Fruit fly (Drosophila melanogaster) whole organism, embryonic: ENCODE data around the gene MESK4.

Source experiments
- CG10267 ChIP-seq: fragments of 200-800 bp; sonication (Bioruptor generic); optimal IDR thresholded peaks from 2 replicates; lab custom pipeline; 2018; ENCODE audit warnings: missing biosample characterization, mild to moderate bottlenecking, missing genetic modification characterization, moderate library complexity
- CG10321 ChIP-seq: fragments of 200-800 bp; sonication (Bioruptor generic); IDR thresholded peaks from 2 replicates; pipeline ENCODE4 v1.3.6; 2022; ENCODE audit warnings: missing biosample characterization, missing genetic modification characterization
- CG10565 ChIP-seq: fragments of 200-800 bp; sonication (Bioruptor generic); optimal IDR thresholded peaks from 3 replicates; lab custom pipeline; 2016; ENCODE audit warnings: missing biosample characterization, mild to moderate bottlenecking, missing genetic modification characterization
- CG10979 ChIP-seq: fragments of 200-800 bp; sonication (Bioruptor generic); optimal IDR thresholded peaks from 2 replicates; lab custom pipeline; 2018; ENCODE audit warnings: missing biosample characterization, mild to moderate bottlenecking, missing genetic modification characterization, moderate library complexity
- CG12155 ChIP-seq: fragments of 200-800 bp; sonication (Bioruptor generic); optimal IDR thresholded peaks from 3 replicates; lab custom pipeline; 2016; ENCODE audit warnings: missing biosample characterization, missing genetic modification characterization
- CG12219 ChIP-seq: fragments of 200-800 bp; sonication (Bioruptor generic); optimal IDR thresholded peaks from 3 replicates; lab custom pipeline; 2018; ENCODE audit warnings: missing biosample characterization, mild to moderate bottlenecking, missing genetic modification characterization
- CG14441 ChIP-seq: fragments of 200-800 bp; sonication (Bioruptor generic); IDR thresholded peaks from 2 replicates; pipeline ENCODE4 v1.3.6; 2022; ENCODE audit warnings: missing biosample characterization, missing genetic modification characterization
- CG15696 ChIP-seq: fragments of 200-800 bp; sonication (Bioruptor generic); optimal IDR thresholded peaks from 2 replicates; lab custom pipeline; 2019; ENCODE audit warnings: missing biosample characterization, mild to moderate bottlenecking, missing genetic modification characterization, moderate library complexity
- CG17568 ChIP-seq: fragments of 200-800 bp; sonication (Bioruptor generic); optimal IDR thresholded peaks from 2 replicates; lab custom pipeline; 2018; ENCODE audit warnings: missing biosample characterization, mild to moderate bottlenecking, missing genetic modification characterization, moderate library complexity
- CG18262 ChIP-seq: fragments of 200-800 bp; optimal IDR thresholded peaks from 3 replicates; lab custom pipeline; 2019; ENCODE audit warnings: missing biosample characterization, mild to moderate bottlenecking, missing genetic modification characterization, moderate library complexity
- CG32532 ChIP-seq: fragments of 200-800 bp; sonication (Bioruptor generic); IDR thresholded peaks from 2 replicates; pipeline ENCODE4 v1.3.6; 2022; ENCODE audit warnings: missing biosample characterization, missing genetic modification characterization
- CG33557 ChIP-seq: fragments of 200-800 bp; sonication (Bioruptor generic); optimal IDR thresholded peaks from 2 replicates; lab custom pipeline; 2019; ENCODE audit warnings: missing biosample characterization, mild to moderate bottlenecking, missing genetic modification characterization, moderate library complexity
- CG4360 ChIP-seq: fragments of 200-800 bp; sonication (Bioruptor generic); IDR thresholded peaks from 2 replicates; pipeline ENCODE4 v1.3.6; 2022; ENCODE audit warnings: missing biosample characterization, missing genetic modification characterization
- CG4424 ChIP-seq: fragments of 200-800 bp; sonication (Bioruptor generic); optimal IDR thresholded peaks from 3 replicates; lab custom pipeline; 2016; ENCODE audit warnings: missing biosample characterization, missing genetic modification characterization
- CG7372 ChIP-seq: fragments of 200-800 bp; sonication (Bioruptor generic); IDR thresholded peaks from 2 replicates; pipeline ENCODE4 v1.3.6; 2022; ENCODE audit warnings: missing biosample characterization, missing genetic modification characterization
- CG7786 ChIP-seq: fragments of 200-800 bp; sonication (Bioruptor generic); optimal IDR thresholded peaks from 2 replicates; lab custom pipeline; 2016; ENCODE audit warnings: missing biosample characterization, missing genetic modification characterization
- Camta ChIP-seq: fragments of 200-800 bp; sonication (Bioruptor generic); optimal IDR thresholded peaks from 2 replicates; lab custom pipeline; 2016; ENCODE audit warnings: missing biosample characterization, missing genetic modification characterization
- Chrac-16 ChIP-seq: fragments of 200-800 bp; sonication (Bioruptor generic); optimal IDR thresholded peaks from 3 replicates; lab custom pipeline; 2016; ENCODE audit warnings: missing biosample characterization, missing genetic modification characterization
- CoRest ChIP-seq: fragments of 200-800 bp; sonication (Bioruptor generic); optimal IDR thresholded peaks from 3 replicates; lab custom pipeline; 2018; ENCODE audit warnings: missing biosample characterization, mild to moderate bottlenecking, missing genetic modification characterization, moderate library complexity
- Deaf1 ChIP-seq: fragments of 200-800 bp; optimal IDR thresholded peaks from 3 replicates; lab custom pipeline; 2019; ENCODE audit warnings: missing biosample characterization, mild to moderate bottlenecking, missing genetic modification characterization, moderate library complexity
- Dp ChIP-seq: fragments of 200-800 bp; sonication (Bioruptor generic); optimal IDR thresholded peaks from 2 replicates; lab custom pipeline; 2018; ENCODE audit warnings: missing biosample characterization, mild to moderate bottlenecking, missing genetic modification characterization, moderate library complexity
- Eip74EF ChIP-seq, 2 experiments: fragments of 200-800 bp in 1 of 2; fragments of >200 bp in 1 of 2; sonication (Bioruptor generic) in 1 of 2; optimal IDR thresholded peaks; 2 replicates each; lab custom pipeline; 2017 to 2019; ENCODE audit warnings: missing biosample characterization in 2 of 2, missing genetic modification characterization in 2 of 2, mild to moderate bottlenecking in 1 of 2, moderate library complexity in 1 of 2
- Mad ChIP-seq: fragments of 200-800 bp; sonication (Bioruptor generic); optimal IDR thresholded peaks from 2 replicates; lab custom pipeline; 2016; ENCODE audit warnings: missing biosample characterization, missing genetic modification characterization
- Nf-YB ChIP-seq: fragments of 200-800 bp; sonication (Bioruptor generic); optimal IDR thresholded peaks from 3 replicates; lab custom pipeline; 2019; ENCODE audit warnings: missing biosample characterization, mild to moderate bottlenecking, missing genetic modification characterization, moderate library complexity
- Poxn ChIP-seq: fragments of 200-800 bp; sonication (Bioruptor generic); IDR thresholded peaks from 2 replicates; pipeline ENCODE4 v1.3.6; 2022; ENCODE audit warnings: missing biosample characterization, missing genetic modification characterization
- cg ChIP-seq: fragments of 200-800 bp; sonication (Bioruptor generic); optimal IDR thresholded peaks from 3 replicates; lab custom pipeline; 2019; ENCODE audit warnings: missing biosample characterization, mild to moderate bottlenecking, missing genetic modification characterization, moderate library complexity
- ci ChIP-seq: fragments of 200-800 bp; sonication (Bioruptor generic); IDR thresholded peaks from 3 replicates; pipeline ENCODE4 v1.3.6; 2022; ENCODE audit warnings: missing biosample characterization, missing genetic modification characterization
- crp ChIP-seq, 2 experiments: fragments of 200-800 bp; sonication (Bioruptor generic); optimal IDR thresholded peaks; 2 replicates in 1 of 2; 3 replicates in 1 of 2; lab custom pipeline; 2017; ENCODE audit warnings: missing biosample characterization in 2 of 2, missing genetic modification characterization in 2 of 2, mild to moderate bottlenecking in 1 of 2, moderate library complexity in 1 of 2
- da ChIP-seq: fragments of 200-800 bp; sonication (Bioruptor generic); optimal IDR thresholded peaks from 2 replicates; lab custom pipeline; 2016; ENCODE audit warnings: missing biosample characterization, missing genetic modification characterization
- dan ChIP-seq: fragments of 200-800 bp; sonication (Bioruptor generic); IDR thresholded peaks from 2 replicates; pipeline ENCODE4 v1.3.6; 2022; ENCODE audit warnings: missing biosample characterization, missing genetic modification characterization
- dmrt99B ChIP-seq: fragments of 200-800 bp; sonication (Bioruptor generic); optimal IDR thresholded peaks from 2 replicates; lab custom pipeline; 2018; ENCODE audit warnings: missing biosample characterization, mild to moderate bottlenecking, missing genetic modification characterization, moderate library complexity
- ewg ChIP-seq: fragments of 200-800 bp; sonication (Bioruptor generic); optimal IDR thresholded peaks from 3 replicates; lab custom pipeline; 2017; ENCODE audit warnings: mild to moderate bottlenecking, missing biosample characterization, missing genetic modification reagents, missing genetic modification characterization
- exex ChIP-seq: fragments of 200-800 bp; sonication (Bioruptor generic); optimal IDR thresholded peaks from 4 replicates; lab custom pipeline; 2018; ENCODE audit warnings: missing biosample characterization, mild to moderate bottlenecking, missing genetic modification characterization, moderate library complexity
- eyg ChIP-seq: fragments of 200-800 bp; sonication (Bioruptor generic); optimal IDR thresholded peaks from 3 replicates; lab custom pipeline; 2016; ENCODE audit warnings: missing biosample characterization, missing genetic modification characterization
- fd96Cb ChIP-seq: fragments of 200-800 bp; sonication (Bioruptor generic); optimal IDR thresholded peaks from 2 replicates; lab custom pipeline; 2018; ENCODE audit warnings: missing biosample characterization, mild to moderate bottlenecking, missing genetic modification characterization, moderate library complexity
- ham ChIP-seq: fragments of 200-800 bp; sonication (Bioruptor generic); IDR thresholded peaks from 2 replicates; pipeline ENCODE4 v1.3.6; 2022; ENCODE audit warnings: missing biosample characterization, missing genetic modification characterization
- otp ChIP-seq: fragments of 200-800 bp; sonication (Bioruptor generic); IDR thresholded peaks from 3 replicates; pipeline ENCODE4, ENCODE4 v1.3.6; 2022; ENCODE audit warnings: missing biosample characterization, missing genetic modification characterization
- p53 ChIP-seq: fragments of 200-800 bp; sonication (Bioruptor generic); optimal IDR thresholded peaks from 2 replicates; lab custom pipeline; 2016; ENCODE audit warnings: missing biosample characterization, missing genetic modification characterization
- pan ChIP-seq, 4 experiments: fragments of >200 bp in 3 of 4; fragments of 200-800 bp in 1 of 4; sonication (Bioruptor generic) in 1 of 4; optimal IDR thresholded peaks in 3 of 4; IDR thresholded peaks in 1 of 4; 2 replicates each; pipeline versions ENCODE4 v1.3.6 to Lab custom; 2017 to 2022; ENCODE audit warnings: missing biosample characterization in 2 of 4, missing genetic modification characterization in 2 of 4, mixed read lengths in 1 of 4
- salm ChIP-seq: fragments of 200-800 bp; sonication (Bioruptor generic); optimal IDR thresholded peaks from 2 replicates; lab custom pipeline; 2018; ENCODE audit warnings: missing biosample characterization, mild to moderate bottlenecking, missing genetic modification characterization
- sens ChIP-seq: fragments of 200-800 bp; sonication (Bioruptor generic); peaks from one replicate; lab custom pipeline; 2016; ENCODE audit warnings: missing biosample characterization, missing genetic modification characterization
- shn ChIP-seq: fragments of 200-800 bp; sonication (Bioruptor generic); optimal IDR thresholded peaks from 3 replicates; lab custom pipeline; 2016; ENCODE audit warnings: missing biosample characterization, missing genetic modification characterization
- stwl ChIP-seq: fragments of 200-800 bp; sonication (Bioruptor generic); optimal IDR thresholded peaks from 3 replicates; lab custom pipeline; 2018; ENCODE audit warnings: missing biosample characterization, mild to moderate bottlenecking, missing genetic modification characterization, moderate library complexity
- tap ChIP-seq: fragments of 200-800 bp; optimal IDR thresholded peaks from 3 replicates; lab custom pipeline; 2019; ENCODE audit warnings: missing biosample characterization, mild to moderate bottlenecking, missing genetic modification characterization, moderate library complexity
- trh ChIP-seq: fragments of 200-800 bp; sonication (Bioruptor generic); optimal IDR thresholded peaks from 2 replicates; lab custom pipeline; 2016; ENCODE audit warnings: missing biosample characterization, missing genetic modification characterization
- ttk ChIP-seq: fragments of 200-800 bp; sonication (Bioruptor generic); IDR thresholded peaks from 2 replicates; pipeline ENCODE4 v2.1.2; 2022; ENCODE audit warnings: missing biosample characterization, missing genetic modification characterization
- wdn ChIP-seq: fragments of 200-800 bp; sonication (Bioruptor generic); IDR thresholded peaks from 2 replicates; pipeline ENCODE4 v1.3.6; 2022; ENCODE audit warnings: missing biosample characterization, missing genetic modification characterization
- wek ChIP-seq: fragments of 200-800 bp; sonication (Bioruptor generic); optimal IDR thresholded peaks from 3 replicates; lab custom pipeline; 2018; ENCODE audit warnings: missing biosample characterization, mild to moderate bottlenecking, missing genetic modification characterization, moderate library complexity

The MESK4 gene

DNA sequence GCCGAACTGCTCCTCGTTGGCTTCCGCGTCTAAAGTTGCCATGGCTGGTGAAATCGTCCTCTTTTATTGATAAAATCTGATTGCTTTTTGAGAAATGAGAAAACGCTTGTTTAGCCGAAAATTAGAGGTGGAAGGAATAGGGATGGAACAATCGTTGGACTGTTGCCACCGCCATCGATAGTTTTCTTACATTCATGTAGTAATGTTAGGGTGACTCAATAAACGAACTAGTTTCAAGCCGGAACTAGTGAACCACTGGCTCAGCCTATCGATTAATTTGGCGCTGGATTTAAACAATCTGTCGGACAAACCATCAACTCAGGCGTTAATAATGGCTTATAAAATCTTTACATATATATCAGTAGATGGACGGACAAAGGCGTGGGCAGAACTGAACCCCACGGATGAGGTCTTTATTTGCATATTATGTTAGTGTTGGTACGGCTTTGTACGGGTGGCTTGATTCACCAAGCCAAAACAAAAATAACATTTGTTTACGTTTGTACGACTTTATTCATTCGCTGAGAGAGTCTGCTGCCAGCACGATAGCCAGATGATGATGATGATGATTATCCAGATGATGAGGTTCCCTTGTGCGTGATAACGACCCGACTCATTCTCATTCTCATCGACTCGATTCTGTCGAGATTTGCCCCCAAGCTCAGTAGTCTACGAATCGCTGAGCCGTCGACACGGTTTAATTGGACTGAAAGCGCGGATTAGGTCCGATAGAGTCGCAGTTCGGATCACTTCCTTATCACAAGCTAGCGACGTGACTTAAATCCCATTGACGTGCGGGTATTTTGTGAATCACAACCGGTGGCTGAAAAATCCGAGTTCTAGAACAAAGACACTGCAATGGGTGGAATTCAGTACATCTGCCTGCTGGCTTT, 13.8 kb downstream of the MESK4 start, which contains the start of the genes Sf3a1 and Irc (continued):
- TF ChIP-seq CG15696 (tag; lab: Kevin White, UChicago), result no peak
- TF ChIP-seq CG18262 (tag; lab: Kevin White, UChicago), result peak; percentile 3
- TF ChIP-seq CG4424 (GFP tag; lab: Kevin White, UChicago), result no peak
- TF ChIP-seq crp (GFP tag; optimal IDR thresholded peaks at IDR 0.05; lab: Kevin White, UChicago), result no peak
- TF ChIP-seq stwl (tag; lab: Kevin White, UChicago), result peak; percentile 82
- TF ChIP-seq salm (tag; lab: Kevin White, UChicago), result no peak
- no peak for TF ChIP-seq Poxn (GFP tag; lab: Robert Waterston, UW)
- no peak for TF ChIP-seq tap (tag; lab: Kevin White, UChicago)
- peak in 1 of 2 experiments; percentile 29 for TF ChIP-seq Eip74EF (GFP tag; optimal IDR thresholded peaks at IDR 0.05; lab: Kevin White, UChicago)
- TF ChIP-seq wek (GFP tag; lab: Kevin White, UChicago), result peak; percentile 98
- TF ChIP-seq Nf-YB (GFP tag; lab: Kevin White, UChicago), result no peak
- TF ChIP-seq CG32532 (GFP tag; lab: Robert Waterston, UW), result peak; percentile 46
- TF ChIP-seq fd96Cb (tag; lab: Kevin White, UChicago), result no peak
- TF ChIP-seq CG4360 (GFP tag; lab: Robert Waterston, UW), result no peak
- peak; percentile 31 for TF ChIP-seq CoRest
- TF ChIP-seq trh (GFP tag; lab: Kevin White, UChicago), result no peak
- peak; percentile 25 for TF ChIP-seq Camta (GFP tag; lab: Kevin White, UChicago)
- TF ChIP-seq ham (GFP tag; lab: Robert Waterston, UW), result no peak
- TF ChIP-seq ewg (GFP tag; lab: Kevin White, UChicago), result no peak
- TF ChIP-seq exex (tag; lab: Kevin White, UChicago), result no peak
- no peak for TF ChIP-seq shn
- peak; percentile 89 for TF ChIP-seq sens (GFP tag; lab: Kevin White, UChicago)
- TF ChIP-seq Mad (GFP tag; lab: Kevin White, UChicago), result peak; percentile 20
- TF ChIP-seq CG7372 (GFP tag; lab: Robert Waterston, UW), result no peak
- TF ChIP-seq CG7786 (GFP tag; lab: Kevin White, UChicago), result no peak
- peak; percentile 14; the same call in 1 of the 3 replicates for TF ChIP-seq ci (GFP tag; lab: Robert Waterston, UW)
- peak; percentile 53 for TF ChIP-seq p53 (GFP tag; lab: Kevin White, UChicago)
- TF ChIP-seq pan (optimal IDR thresholded peaks at IDR 0.05; lab: Kevin White, UChicago), result no peak
- TF ChIP-seq pan (GFP tag; optimal IDR thresholded peaks at IDR 0.05 in 1 of 2, IDR thresholded peaks at IDR 0.05 in 1 of 2), result no peak
- no peak for TF ChIP-seq dmrt99B (tag; lab: Kevin White, UChicago)
- peak; percentile 96 for TF ChIP-seq Dp (GFP tag; lab: Kevin White, UChicago)
- no peak for TF ChIP-seq dan (GFP tag; lab: Robert Waterston, UW)
- TF ChIP-seq Chrac-16 (GFP tag; lab: Kevin White, UChicago), result peak; percentile 13
- TF ChIP-seq CG17568, result peak; percentile 100
- TF ChIP-seq CG10565 (GFP tag; lab: Kevin White, UChicago), result no peak
- TF ChIP-seq CG14441 (GFP tag; lab: Robert Waterston, UW), result no peak
- TF ChIP-seq Deaf1 (tag; lab: Kevin White, UChicago), result peak; percentile 41
- no peak for TF ChIP-seq wdn
- no peak for TF ChIP-seq CG10979
- TF ChIP-seq CG12155 (GFP tag; lab: Kevin White, UChicago), result peak; percentile 19
- no peak for TF ChIP-seq eyg (GFP tag; lab: Kevin White, UChicago)
- peak; percentile 42 for TF ChIP-seq CG10267 (tag; lab: Kevin White, UChicago)
- TF ChIP-seq ttk (GFP tag; lab: Robert Waterston, UW), result no peak
- no peak for TF ChIP-seq da (GFP tag; lab: Kevin White, UChicago)
- no peak for TF ChIP-seq otp (GFP tag; lab: Robert Waterston, UW)
- no peak for TF ChIP-seq CG12219 (GFP tag; lab: Kevin White, UChicago)
- no peak for TF ChIP-seq CG10321 (GFP tag; lab: Robert Waterston, UW)
- no peak for TF ChIP-seq CG33557
- peak; percentile 18 for TF ChIP-seq cg (GFP tag; lab: Kevin White, UChicago)
